Worm (Caenorhabditis elegans) whole organism, L4 larva: ENCODE results near the gene F13B12.1.

ENCODE experiments used
- F10B5.3 ChIP-seq: sonication (generic microtip); optimal IDR thresholded peaks from 2 replicates; lab custom pipeline; 2016; ENCODE audit warnings: mild to moderate bottlenecking, missing genetic modification characterization, missing compliant biosample characterization
- F26F4.8 ChIP-seq: fragments of 200-800 bp; sonication (Bioruptor generic); conservative IDR thresholded peaks from 2 replicates; pipeline ENCODE4 v1.3.6; 2022; ENCODE audit warnings: missing genetic modification characterization, missing compliant biosample characterization
- Y105C5A.15 ChIP-seq: fragments of 200-800 bp; sonication (Bioruptor generic); IDR thresholded peaks from 2 replicates; pipeline ENCODE4 v1.3.6; 2022; ENCODE audit warnings: missing genetic modification characterization, missing compliant biosample characterization
- Y5F2A.4 ChIP-seq: fragments of 200-800 bp; sonication (Bioruptor generic); optimal IDR thresholded peaks from 2 replicates; lab custom pipeline; 2018; ENCODE audit warnings: mild to moderate bottlenecking, missing genetic modification characterization, missing compliant biosample characterization
- ZK546.5 ChIP-seq, 2 experiments: sonication (generic microtip); optimal IDR thresholded peaks; 2 replicates each; lab custom pipeline; 2017; ENCODE audit warnings: missing biosample characterization in 2 of 2, missing genetic modification characterization in 2 of 2
- aha-1 ChIP-seq: fragments of 150-350 bp; peaks from one replicate; lab custom pipeline; 2014; ENCODE audit warnings: missing biosample characterization, missing genetic modification characterization
- aly-2 ChIP-seq: sonication (generic microtip); optimal IDR thresholded peaks from 2 replicates; lab custom pipeline; 2018; ENCODE audit warnings: missing biosample characterization, missing genetic modification characterization
- attf-4 ChIP-seq: sonication (generic microtip); optimal IDR thresholded peaks from 3 replicates; lab custom pipeline; 2017; ENCODE audit warnings: missing biosample characterization, missing genetic modification characterization
- ceh-20 ChIP-seq: fragments of 200-800 bp; sonication (Bioruptor generic); IDR thresholded peaks from 2 replicates; pipeline ENCODE4 v1.3.6; 2022; ENCODE audit warnings: missing genetic modification reagents, missing genetic modification characterization, missing compliant biosample characterization
- ceh-62 ChIP-seq: sonication (generic microtip); optimal IDR thresholded peaks from 2 replicates; lab custom pipeline; 2017; ENCODE audit warnings: missing biosample characterization, missing genetic modification characterization
- daf-12 ChIP-seq: fragments of 150-350 bp; optimal IDR thresholded peaks from 2 replicates; lab custom pipeline; 2014; ENCODE audit warnings: missing biosample characterization, missing genetic modification reagents, missing genetic modification characterization
- daf-16 ChIP-seq, 3 experiments: sonication (generic microtip); optimal IDR thresholded peaks; 2 replicates each; lab custom pipeline; 2016 to 2017; ENCODE audit warnings: missing genetic modification characterization in 3 of 3, missing genetic modification reagents in 3 of 3, mild to moderate bottlenecking in 2 of 3, missing compliant biosample characterization in 2 of 3, missing biosample characterization in 1 of 3, moderate library complexity in 1 of 3
- daf-19 ChIP-seq: fragments of 200-800 bp; sonication (Bioruptor generic); conservative IDR thresholded peaks from 2 replicates; pipeline ENCODE4 v1.3.6; 2022; ENCODE audit warnings: missing genetic modification characterization, missing compliant biosample characterization
- daf-8 ChIP-seq: fragments of 200-800 bp; sonication (Bioruptor generic); IDR thresholded peaks from 2 replicates; pipeline ENCODE4 v1.3.6; 2022; ENCODE audit warnings: missing genetic modification characterization, missing compliant biosample characterization
- dmd-6 ChIP-seq: fragments of 200-800 bp; sonication (Bioruptor generic); IDR thresholded peaks from 2 replicates; pipeline ENCODE4 v1.3.6; 2022; ENCODE audit warnings: missing genetic modification reagents, missing genetic modification characterization, missing compliant biosample characterization
- dpl-1 ChIP-seq: fragments of 150-350 bp; optimal IDR thresholded peaks from 2 replicates; lab custom pipeline; 2014; ENCODE audit warnings: missing biosample characterization, missing genetic modification reagents, missing genetic modification characterization
- egl-27 ChIP-seq: sonication (generic microtip); optimal IDR thresholded peaks from 3 replicates; lab custom pipeline; 2017; ENCODE audit warnings: missing biosample characterization, missing genetic modification reagents, missing genetic modification characterization
- egl-43 ChIP-seq: fragments of 200-800 bp; sonication (Bioruptor generic); IDR thresholded peaks from 2 replicates; pipeline ENCODE4 v1.3.6; 2022; ENCODE audit warnings: missing genetic modification reagents, missing genetic modification characterization, missing compliant biosample characterization
- fkh-10 ChIP-seq: fragments of 150-350 bp; optimal IDR thresholded peaks from 2 replicates; lab custom pipeline; 2014; ENCODE audit warnings: missing biosample characterization, missing genetic modification reagents, missing genetic modification characterization
- fos-1 ChIP-seq: fragments of 150-350 bp; optimal IDR thresholded peaks from 2 replicates; lab custom pipeline; 2014; ENCODE audit warnings: missing biosample characterization, missing genetic modification characterization
- gei-8 ChIP-seq: fragments of 200-800 bp; sonication (Bioruptor generic); optimal IDR thresholded peaks from 2 replicates; lab custom pipeline; 2018; ENCODE audit warnings: mild to moderate bottlenecking, missing genetic modification characterization, missing compliant biosample characterization
- hlh-30 ChIP-seq: sonication (generic microtip); optimal IDR thresholded peaks from 2 replicates; lab custom pipeline; 2017; ENCODE audit warnings: antibody characterized with exemption, mild to moderate bottlenecking, missing genetic modification characterization, missing compliant biosample characterization; ENCODE audit not compliant: insufficient read depth
- hmg-1.1 ChIP-seq: fragments of 200-800 bp; sonication (Bioruptor generic); IDR thresholded peaks from 2 replicates; pipeline ENCODE4 v1.3.6; 2022; ENCODE audit warnings: missing genetic modification reagents, missing genetic modification characterization, missing compliant biosample characterization
- lin-1 ChIP-seq: fragments of 200-800 bp; sonication (Bioruptor generic); IDR thresholded peaks from 2 replicates; pipeline ENCODE4 v1.3.6; 2022; ENCODE audit warnings: missing genetic modification reagents, missing genetic modification characterization, missing compliant biosample characterization
- lin-13 ChIP-seq: fragments of 150-350 bp; optimal IDR thresholded peaks from 2 replicates; lab custom pipeline; 2014; ENCODE audit warnings: missing biosample characterization, missing genetic modification reagents, missing genetic modification characterization
- lin-38 ChIP-seq: fragments of 200-800 bp; sonication (Bioruptor generic); IDR thresholded peaks from 2 replicates; pipeline ENCODE4 v1.3.6; 2022; ENCODE audit warnings: missing genetic modification reagents, missing genetic modification characterization, missing compliant biosample characterization
- lin-39 ChIP-seq: fragments of 150-350 bp; optimal IDR thresholded peaks from 2 replicates; lab custom pipeline; 2014; ENCODE audit warnings: missing biosample characterization, missing genetic modification reagents, missing genetic modification characterization
- madf-5 ChIP-seq, 2 experiments: fragments of 200-800 bp; sonication (Bioruptor generic); IDR thresholded peaks; 2 replicates each; pipeline ENCODE4 v1.3.6; 2022; ENCODE audit warnings: missing compliant biosample characterization in 2 of 2, missing genetic modification characterization in 2 of 2
- madf-9 ChIP-seq: fragments of 200-800 bp; sonication (Bioruptor generic); conservative IDR thresholded peaks from 2 replicates; pipeline ENCODE4 v1.3.6; 2022; ENCODE audit warnings: missing genetic modification reagents, missing genetic modification characterization, missing compliant biosample characterization
- mdl-1 ChIP-seq, 2 experiments: fragments of 150-350 bp in 1 of 2; sonication (generic microtip) in 1 of 2; optimal IDR thresholded peaks; 2 replicates each; lab custom pipeline; 2014 to 2017; ENCODE audit warnings: missing biosample characterization in 2 of 2, missing genetic modification characterization in 2 of 2
- nhr-10 ChIP-seq: fragments of 150-350 bp; optimal IDR thresholded peaks from 2 replicates; lab custom pipeline; 2014; ENCODE audit warnings: missing biosample characterization, missing genetic modification characterization
- nhr-25 ChIP-seq: sonication (generic microtip); optimal IDR thresholded peaks from 2 replicates; lab custom pipeline; 2017; ENCODE audit warnings: missing genetic modification characterization, mild to moderate bottlenecking, missing compliant biosample characterization, antibody characterized with exemption, moderate library complexity, borderline replicate concordance; ENCODE audit not compliant: insufficient read depth
- nhr-28 ChIP-seq: fragments of 150-350 bp; optimal IDR thresholded peaks from 2 replicates; lab custom pipeline; 2014; ENCODE audit warnings: missing biosample characterization, missing genetic modification characterization
- nhr-48 ChIP-seq: sonication (generic microtip); optimal IDR thresholded peaks from 2 replicates; lab custom pipeline; 2016; ENCODE audit warnings: mild to moderate bottlenecking, missing genetic modification characterization, missing compliant biosample characterization
- nhr-6 ChIP-seq: fragments of 150-350 bp; optimal IDR thresholded peaks from 2 replicates; lab custom pipeline; 2014; ENCODE audit warnings: missing biosample characterization, missing genetic modification characterization
- pqm-1 ChIP-seq: sonication (generic microtip); optimal IDR thresholded peaks from 2 replicates; lab custom pipeline; 2017; ENCODE audit warnings: missing biosample characterization, missing genetic modification characterization
- rbr-2 ChIP-seq: sonication (generic microtip); optimal IDR thresholded peaks from 2 replicates; lab custom pipeline; 2016; ENCODE audit warnings: missing genotype, missing genetic modification characterization, missing compliant biosample characterization
- set-16 ChIP-seq: fragments of 200-800 bp; sonication (Bioruptor generic); IDR thresholded peaks from 2 replicates; pipeline ENCODE4 v1.3.6; 2022; ENCODE audit warnings: missing genetic modification reagents, missing genetic modification characterization, missing compliant biosample characterization
- skn-1 ChIP-seq: fragments of 150-350 bp; optimal IDR thresholded peaks from 2 replicates; lab custom pipeline; 2014; ENCODE audit warnings: missing biosample characterization, missing genetic modification characterization
- snpc-4 ChIP-seq: fragments of 150-350 bp; optimal IDR thresholded peaks from 2 replicates; lab custom pipeline; 2014; ENCODE audit warnings: missing biosample characterization, missing genetic modification characterization
- spr-3 ChIP-seq: fragments of 200-800 bp; sonication (Bioruptor generic); optimal IDR thresholded peaks from 2 replicates; lab custom pipeline; 2018; ENCODE audit warnings: mild to moderate bottlenecking, missing genetic modification characterization, missing compliant biosample characterization
- unc-39 ChIP-seq: sonication (generic microtip); optimal IDR thresholded peaks from 2 replicates; lab custom pipeline; 2017; ENCODE audit warnings: missing biosample characterization, missing genetic modification characterization
- vab-7 ChIP-seq: fragments of 200-800 bp; sonication (Bioruptor generic); IDR thresholded peaks from 2 replicates; pipeline ENCODE4 v1.3.6; 2022; ENCODE audit warnings: missing genetic modification reagents, missing genetic modification characterization, missing compliant biosample characterization
- zip-11 ChIP-seq: fragments of 200-800 bp; sonication (Bioruptor generic); IDR thresholded peaks from 2 replicates; pipeline ENCODE4 v1.3.6; 2022; ENCODE audit warnings: missing genetic modification characterization, missing compliant biosample characterization
- zip-2 ChIP-seq: fragments of 150-350 bp; optimal IDR thresholded peaks from 2 replicates; lab custom pipeline; 2014; ENCODE audit warnings: missing biosample characterization, missing genetic modification characterization
- ztf-11 ChIP-seq: fragments of 150-350 bp; optimal IDR thresholded peaks from 2 replicates; lab custom pipeline; 2014; ENCODE audit warnings: missing biosample characterization, missing genetic modification characterization

The F13B12.1 gene

DNA sequence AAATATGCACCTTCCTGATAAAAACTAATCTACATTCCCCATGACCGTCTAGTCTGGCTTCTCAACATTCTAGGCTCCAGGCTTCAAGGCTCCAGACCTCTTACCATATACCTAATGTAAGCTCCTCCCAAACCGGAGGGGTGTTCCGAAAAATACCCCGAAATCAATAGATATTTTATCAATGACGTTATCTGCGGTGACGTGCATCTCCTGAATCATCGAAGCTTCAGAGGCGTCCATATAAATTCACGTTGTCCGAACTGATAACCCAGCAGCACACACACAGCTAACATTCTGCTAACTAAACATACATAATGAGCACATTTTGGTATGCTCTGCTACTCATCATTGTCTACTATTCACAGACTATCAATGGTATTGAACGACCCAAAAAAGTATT, 45.1 kb upstream of the F13B12.1 start, which contains the start of gene ugt-44 (continued):
- TF ChIP-seq F10B5.3 (tag; lab: Kevin White, UChicago) (no peak), pqm-1 (tag; lab: Kevin White, UChicago) (peak; percentile 51), zip-2 (no peak), hmg-1.1 (no peak), zip-11 (no peak), daf-8 (GFP tag; lab: Robert Waterston, UW) (no peak), mdl-1 (tag; optimal IDR thresholded peaks at IDR 0.05; lab: Kevin White, UChicago) (no peak), fos-1 (tag; lab: Kevin White, UChicago) (no peak), madf-5 (GFP tag; IDR thresholded peaks at IDR 0.05; lab: Robert Waterston, UW) (no peak), ceh-20 (GFP tag; lab: Robert Waterston, UW) (no peak), Y5F2A.4 (no peak), gei-8 (GFP tag; lab: Kevin White, UChicago) (no peak), daf-12 (tag; lab: Kevin White, UChicago) (no peak), dmd-6 (GFP tag; lab: Robert Waterston, UW) (peak; percentile 85), egl-43 (GFP tag; lab: Robert Waterston, UW) (no peak), skn-1 (no peak), egl-27 (no peak), nhr-28 (tag; lab: Kevin White, UChicago) (peak; percentile 39), lin-13 (GFP tag; lab: Kevin White, UChicago) (no peak), daf-19 (GFP tag; lab: Robert Waterston, UW) (no peak), daf-16 (GFP tag; optimal IDR thresholded peaks at IDR 0.05; lab: Kevin White, UChicago) (no peak), daf-16 (tag; optimal IDR thresholded peaks at IDR 0.05; lab: Kevin White, UChicago) (peak; percentile 24), vab-7 (no peak), fkh-10 (no peak), nhr-48 (no peak), F26F4.8 (GFP tag; lab: Robert Waterston, UW) (no peak), set-16 (GFP tag; lab: Robert Waterston, UW) (no peak), ztf-11 (no peak), aly-2 (tag; lab: Kevin White, UChicago) (no peak), nhr-25 (tag; lab: Kevin White, UChicago) (no peak), snpc-4 (tag; lab: Kevin White, UChicago) (no peak), nhr-10 (tag; lab: Kevin White, UChicago) (peak; percentile 13), lin-1 (GFP tag; lab: Robert Waterston, UW) (0 out of 2 replicates have a peak, but pooled peaks have one; percentile 26), rbr-2 (tag; lab: Kevin White, UChicago) (no peak), attf-4 (tag; lab: Kevin White, UChicago) (no peak), spr-3 (GFP tag; lab: Kevin White, UChicago) (no peak), hlh-30 (tag; lab: Kevin White, UChicago) (no peak), ZK546.5 (tag; optimal IDR thresholded peaks at IDR 0.05; lab: Kevin White, UChicago) (no peak), dpl-1 (no peak), lin-39 (tag; lab: Kevin White, UChicago) (no peak), madf-9 (GFP tag; lab: Robert Waterston, UW) (no peak), aha-1 (tag; lab: Kevin White, UChicago) (peak; percentile 92), unc-39 (tag; lab: Kevin White, UChicago) (no peak), lin-38 (no peak), Y105C5A.15 (GFP tag; lab: Robert Waterston, UW) (no peak), nhr-6 (tag; lab: Kevin White, UChicago) (no peak), ceh-62 (tag; lab: Kevin White, UChicago) (no peak)
